Fruit fly (Drosophila melanogaster): ENCODE data around the gene Jasper.

Jasper gene

dm6 chr3R:30046029-30047001, 6.0 kb upstream of the Jasper start, which contains the start of the genes RpL32 and CG7943 (continued):
- TF ChIP-seq CG8765 (GFP tag; IDR thresholded peaks at IDR 0.05) (peak; percentile 95), cas (GFP tag; IDR thresholded peaks at IDR 0.05) (peak; percentile 92), her (GFP tag; optimal IDR thresholded peaks at IDR 0.05) (peak; percentile 94), CG12769 (tag; optimal IDR thresholded peaks at IDR 0.05) (peak; percentile 82), HLH3B (GFP tag; IDR thresholded peaks at IDR 0.05) (peak; percentile 93), gce (GFP tag; IDR thresholded peaks at IDR 0.05) (peak; percentile 79), CG2120 (GFP tag; optimal IDR thresholded peaks at IDR 0.05) (peak; percentile 92), CG15269 (tag; optimal IDR thresholded peaks at IDR 0.05) (peak; percentile 82), cad (GFP tag; optimal IDR thresholded peaks at IDR 0.05) (peak; percentile 84), toy (GFP tag; IDR thresholded peaks at IDR 0.05) (peak; percentile 87), Deaf1 (tag; optimal IDR thresholded peaks at IDR 0.05) (peak; percentile 71), CG14667 (GFP tag; IDR thresholded peaks at IDR 0.05) (peak; percentile 89), Atf6 (GFP tag; IDR thresholded peaks at IDR 0.05) (peak; percentile 96), CG18599 (GFP tag; optimal IDR thresholded peaks at IDR 0.05) (peak; percentile 96), CG17385 (GFP tag; optimal IDR thresholded peaks at IDR 0.05) (peak; percentile 86), gcm (GFP tag; optimal IDR thresholded peaks at IDR 0.05) (peak; percentile 88), abd-A (tag; optimal IDR thresholded peaks at IDR 0.05) (no peak), Eip74EF (GFP tag; optimal IDR thresholded peaks at IDR 0.05) (peak in 1 of 2 experiments; percentile 65), ewg (GFP tag; optimal IDR thresholded peaks at IDR 0.05) (peak; percentile 80), CG34422 (GFP tag; IDR thresholded peaks at IDR 0.05) (peak; percentile 97), ems (GFP tag; optimal IDR thresholded peaks at IDR 0.05) (peak; percentile 97), CG10267 (tag; optimal IDR thresholded peaks at IDR 0.05) (peak; percentile 93), Oli (tag; optimal IDR thresholded peaks at IDR 0.05) (peak; percentile 76), bigmax (GFP tag; optimal IDR thresholded peaks at IDR 0.05) (peak; percentile 81), CG13775 (GFP tag; optimal IDR thresholded peaks at IDR 0.05) (peak; percentile 98), CG16815 (GFP tag; optimal IDR thresholded peaks at IDR 0.05) (peak; percentile 73), gcm2 (GFP tag; optimal IDR thresholded peaks at IDR 0.05) (peak; percentile 85), Ets65A (GFP tag) (peak; percentile 99), Trl (optimal IDR thresholded peaks at IDR 0.05) (no peak), Trl (GFP tag; optimal IDR thresholded peaks at IDR 0.05) (peak; percentile 98), Myb (GFP tag; optimal IDR thresholded peaks at IDR 0.05) (peak; percentile 84), cato (GFP tag; optimal IDR thresholded peaks at IDR 0.05; ENCODE audit: borderline replicate concordance) (peak; percentile 74), CG31441 (GFP tag; IDR thresholded peaks at IDR 0.05) (peak; percentile 88), chinmo (GFP tag; IDR thresholded peaks at IDR 0.05; ENCODE audit: partially characterized antibody) (peak; percentile 100), chif (GFP tag; optimal IDR thresholded peaks at IDR 0.05) (peak; percentile 80 to 97), hb (GFP tag; IDR thresholded peaks at IDR 0.05; ENCODE audit: partially characterized antibody) (peak; percentile 100), crc (GFP tag; optimal IDR thresholded peaks at IDR 0.05) (peak; percentile 95), CG15479 (GFP tag; optimal IDR thresholded peaks at IDR 0.05) (peak; percentile 48), Vsx1 (GFP tag; optimal IDR thresholded peaks at IDR 0.05) (peak; percentile 89), fu2 (GFP tag; optimal IDR thresholded peaks at IDR 0.05) (peak; percentile 88), stc (GFP tag; IDR thresholded peaks at IDR 0.05) (peak; percentile 95), CG9609 (GFP tag; optimal IDR thresholded peaks at IDR 0.05) (peak; percentile 91), pum (GFP tag; optimal IDR thresholded peaks at IDR 0.05) (peak; percentile 97), sr (GFP tag; IDR thresholded peaks at IDR 0.05) (peak; percentile 89), CG16813 (GFP tag; IDR thresholded peaks at IDR 0.05; ENCODE audit: partially characterized antibody) (peak; percentile 100), CG14965 (GFP tag; optimal IDR thresholded peaks at IDR 0.05; ENCODE audit: borderline replicate concordance) (peak; percentile 79), CG4820 (GFP tag; optimal IDR thresholded peaks at IDR 0.05) (peak; percentile 92), psq (GFP tag; optimal IDR thresholded peaks at IDR 0.05) (peak; percentile 62)
